Worm (Caenorhabditis elegans): ENCODE measurements around the gene C15B12.9.

C15B12.9 gene

DNA sequence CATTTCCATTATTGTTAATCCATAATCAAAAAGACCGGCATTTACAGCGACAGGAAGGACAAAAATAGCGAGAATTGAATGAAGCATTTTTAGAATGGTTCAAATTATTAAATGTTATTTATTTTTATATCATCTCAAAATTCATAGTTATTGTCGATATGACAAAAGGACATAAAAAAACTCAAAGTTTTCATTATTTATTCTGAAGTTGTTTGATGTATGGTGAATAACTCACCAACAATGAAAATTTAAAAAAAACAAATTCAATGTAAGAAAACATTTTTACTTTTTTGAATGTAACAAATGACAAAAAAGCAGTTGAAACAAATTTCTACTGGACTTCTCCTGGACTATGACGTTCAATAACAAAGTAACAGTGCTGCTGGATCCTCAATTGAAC is 28.1 kb upstream of the C15B12.9 start, which contains the start of gene K10C2.14:
Gene K10C2.14, minus strand, starts transcription at position 101 of the 400 bp plus-strand sequence.
- TF ChIP-seq nhr-77 (tag; optimal IDR thresholded peaks at IDR 0.05) (no peak), C16A3.4 (tag; optimal IDR thresholded peaks at IDR 0.05) (no peak), nhr-12 (tag; optimal IDR thresholded peaks at IDR 0.05) (no peak), efl-3 (GFP tag; optimal IDR thresholded peaks at IDR 0.05) (no peak), ces-1 (GFP tag; optimal IDR thresholded peaks at IDR 0.05) (no peak), nhr-47 (tag; optimal IDR thresholded peaks at IDR 0.05) (no peak), blmp-1 (tag; optimal IDR thresholded peaks at IDR 0.05) (no peak), sptf-1 (tag; optimal IDR thresholded peaks at IDR 0.05) (no peak), ceh-8 (GFP tag; optimal IDR thresholded peaks at IDR 0.05) (no peak)

DNA sequence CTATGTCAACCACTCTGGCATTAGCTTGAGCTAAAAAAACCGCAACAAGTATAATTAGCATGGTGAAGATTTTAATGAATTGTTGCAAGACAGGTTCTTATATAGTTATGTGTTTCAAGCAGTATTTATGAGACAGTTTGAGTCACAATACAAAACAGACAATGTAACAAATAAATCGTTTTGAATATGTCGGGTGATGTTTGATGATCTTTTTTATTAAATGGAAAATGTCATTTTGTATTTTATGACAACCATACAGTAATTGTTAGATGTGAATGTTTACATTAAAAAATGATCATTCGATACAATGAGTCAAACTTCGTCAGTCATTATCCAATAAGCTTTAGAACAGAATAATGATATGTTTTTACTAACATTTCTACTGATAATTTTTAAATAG is 25.2 kb upstream of the C15B12.9 start, which contains the start of gene K10C2.7:
Gene K10C2.7, minus strand, starts transcription at position 101 of the 400 bp plus-strand sequence.
- TF ChIP-seq vab-15 (tag; optimal IDR thresholded peaks at IDR 0.05) (no peak), aha-1 (tag; optimal IDR thresholded peaks at IDR 0.05) (no peak), mep-1 (tag; optimal IDR thresholded peaks at IDR 0.05) (no peak), tbx-2 (tag; optimal IDR thresholded peaks at IDR 0.05) (no peak), nhr-19 (GFP tag; conservative IDR thresholded peaks at IDR 0.05) (no peak), snu-23 (GFP tag; optimal IDR thresholded peaks at IDR 0.05) (no peak), egl-27 (tag; optimal IDR thresholded peaks at IDR 0.05) (no peak), swsn-7 (tag; optimal IDR thresholded peaks at IDR 0.05) (no peak), Y116A8C.19 (tag; optimal IDR thresholded peaks at IDR 0.05; ENCODE audit: borderline replicate concordance) (no peak), elt-2 (tag; optimal IDR thresholded peaks at IDR 0.05) (no peak), aly-2 (tag; optimal IDR thresholded peaks at IDR 0.05) (no peak), sox-4 (tag; optimal IDR thresholded peaks at IDR 0.05) (no peak), fkh-10 (GFP tag; optimal IDR thresholded peaks at IDR 0.05) (no peak), unc-62 (GFP tag; optimal IDR thresholded peaks at IDR 0.05) (no peak), C16A3.4 (tag; optimal IDR thresholded peaks at IDR 0.05) (no peak), grh-1 (GFP tag; IDR thresholded peaks at IDR 0.05) (no peak), hpl-2 (GFP tag; optimal IDR thresholded peaks at IDR 0.05) (no peak)

DNA sequence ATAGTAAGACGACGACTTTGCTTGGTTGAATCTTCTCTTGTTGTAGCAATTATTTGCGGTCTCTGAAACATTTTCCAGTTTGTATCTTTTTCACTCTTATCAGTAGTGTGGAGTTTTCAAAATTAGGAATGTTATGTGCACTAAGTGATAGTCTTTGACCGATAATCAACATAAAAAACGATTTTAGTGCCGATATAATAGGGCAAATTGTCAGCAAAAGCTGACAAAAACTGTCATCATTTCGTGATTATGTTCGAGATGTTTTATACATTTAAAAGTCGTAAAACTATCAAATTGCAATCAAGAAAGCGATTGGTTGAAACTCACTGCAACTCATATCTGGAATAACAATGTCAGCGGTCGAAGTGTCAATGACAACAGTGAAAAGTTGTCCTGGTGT is 23.4 kb upstream of the C15B12.9 start:
- TF ChIP-seq aly-2 (tag; optimal IDR thresholded peaks at IDR 0.05) = no peak
- no peak for TF ChIP-seq dsc-1 (tag; optimal IDR thresholded peaks at IDR 0.05)
- no peak for TF ChIP-seq lsy-2 (tag; optimal IDR thresholded peaks at IDR 0.05)
- TF ChIP-seq elt-2 (tag; optimal IDR thresholded peaks at IDR 0.05) = peak; percentile 63

DNA sequence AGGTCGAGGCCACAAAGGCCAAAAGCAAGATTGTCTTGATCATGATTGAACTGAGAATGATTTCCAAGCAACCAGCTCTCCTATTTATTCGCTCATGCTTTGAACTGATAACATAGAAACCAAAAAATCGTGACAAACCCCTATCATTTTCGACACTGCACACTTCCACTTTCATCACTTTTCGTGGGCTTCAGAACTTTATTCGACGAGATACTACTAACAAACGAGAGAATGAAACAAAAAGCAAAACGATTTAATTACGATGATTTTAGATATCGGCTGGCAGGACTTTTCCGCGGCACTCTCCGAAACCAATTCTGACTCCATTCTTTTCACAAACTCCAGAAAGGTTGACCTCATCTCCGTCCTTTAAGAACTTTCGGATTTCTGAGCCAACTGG is 22.0 kb upstream of the C15B12.9 start, which contains the start of gene asp-14:
Gene asp-14, minus strand, starts transcription at position 101 of the 400 bp plus-strand sequence.
- TF ChIP-seq nhr-237 (tag; optimal IDR thresholded peaks at IDR 0.05) (no peak), blmp-1 (tag; optimal IDR thresholded peaks at IDR 0.05) (no peak), ceh-90 (tag; optimal IDR thresholded peaks at IDR 0.05) (no peak), isw-1 (GFP tag; IDR thresholded peaks at IDR 0.05) (no peak), nhr-85 (tag) (no peak), elt-2 (tag; optimal IDR thresholded peaks at IDR 0.05) (no peak), dsc-1 (tag; optimal IDR thresholded peaks at IDR 0.05) (no peak), ets-5 (GFP tag; IDR thresholded peaks at IDR 0.05) (no peak)

DNA sequence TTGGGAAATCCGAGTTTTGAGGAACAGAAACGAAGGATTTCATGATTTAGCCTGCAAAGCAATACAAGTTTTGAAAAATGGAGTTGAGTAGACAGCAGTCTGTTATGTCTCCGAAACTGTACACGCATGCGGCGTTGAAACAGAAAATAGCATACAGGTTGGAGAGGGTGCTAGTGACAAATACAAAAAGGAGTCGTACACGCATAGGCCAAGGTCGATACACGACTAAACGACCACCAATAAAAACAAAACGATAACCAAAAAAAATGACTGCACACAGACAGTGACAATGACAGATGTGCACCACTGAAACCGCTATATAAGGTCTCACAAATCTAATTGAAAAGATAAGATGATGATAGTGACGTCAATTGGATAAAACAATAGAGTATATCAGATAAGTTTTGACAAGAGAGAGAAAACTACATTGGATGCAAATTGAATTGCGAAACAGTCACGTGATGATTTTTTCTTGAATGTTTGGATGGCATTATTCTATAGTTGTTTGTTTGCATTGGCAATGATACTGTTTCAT is 19.7 kb upstream of the C15B12.9 start, which contains the start of gene fah-1:
Gene fah-1, minus strand, starts transcription at position 51 of the 535 bp plus-strand sequence.
- TF ChIP-seq egl-13 (tag; optimal IDR thresholded peaks at IDR 0.05) (no peak), mef-2 (tag; optimal IDR thresholded peaks at IDR 0.05) (no peak), ceh-8 (GFP tag; optimal IDR thresholded peaks at IDR 0.05) (no peak), lin-13 (GFP tag; optimal IDR thresholded peaks at IDR 0.05) (no peak), dsc-1 (tag; optimal IDR thresholded peaks at IDR 0.05) (no peak), F16B12.6 (tag; optimal IDR thresholded peaks at IDR 0.05) (no peak), zip-4 (GFP tag; optimal IDR thresholded peaks at IDR 0.05) (peak; percentile 38), dpl-1 (GFP tag; optimal IDR thresholded peaks at IDR 0.05) (peak in 1 of 3 experiments; percentile 16), nhr-84 (tag; optimal IDR thresholded peaks at IDR 0.05) (no peak), mdl-1 (tag; optimal IDR thresholded peaks at IDR 0.05) (peak in 1 of 2 experiments; percentile 3), pqm-1 (tag; optimal IDR thresholded peaks at IDR 0.05) (no peak), mep-1 (tag; optimal IDR thresholded peaks at IDR 0.05) (peak; percentile 34), tbx-2 (tag; optimal IDR thresholded peaks at IDR 0.05) (no peak), hlh-17 (GFP tag; optimal IDR thresholded peaks at IDR 0.05; ENCODE audit: borderline replicate concordance) (no peak), nhr-11 (tag; optimal IDR thresholded peaks at IDR 0.05) (no peak), fkh-8 (tag; optimal IDR thresholded peaks at IDR 0.05) (no peak), nhr-77 (tag; optimal IDR thresholded peaks at IDR 0.05) (no peak), blmp-1 (tag; optimal IDR thresholded peaks at IDR 0.05) (peak; percentile 37), nhr-85 (tag) (peak; percentile 97), nhr-76 (tag; optimal IDR thresholded peaks at IDR 0.05) (no peak), swsn-7 (tag; optimal IDR thresholded peaks at IDR 0.05) (peak; percentile 27)
